Fruit fly (Drosophila melanogaster) whole organism, embryonic: ENCODE data around the gene Desat1.

ENCODE experiments used
- CG2678 ChIP-seq: fragments of 200-800 bp; sonication (Bioruptor generic); optimal IDR thresholded peaks from 3 replicates; lab custom pipeline; 2019; ENCODE audit warnings: missing biosample characterization, mild to moderate bottlenecking, missing genetic modification characterization, moderate library complexity
- CG3163 ChIP-seq: fragments of 200-800 bp; sonication (Bioruptor generic); optimal IDR thresholded peaks from 3 replicates; lab custom pipeline; 2016; ENCODE audit warnings: missing biosample characterization, missing genetic modification characterization
- CG7745 ChIP-seq: fragments of 200-800 bp; sonication (Bioruptor generic); optimal IDR thresholded peaks from 2 replicates; lab custom pipeline; 2018; ENCODE audit warnings: missing biosample characterization, mild to moderate bottlenecking, missing genetic modification characterization, moderate library complexity
- CG8478 ChIP-seq: fragments of >200 bp; optimal IDR thresholded peaks from 2 replicates; lab custom pipeline; 2018
- Elba2 ChIP-seq: fragments of 200-800 bp; sonication (Bioruptor generic); optimal IDR thresholded peaks from 3 replicates; lab custom pipeline; 2016; ENCODE audit warnings: missing biosample characterization, missing genetic modification characterization
- H2.0 ChIP-seq: fragments of 200-800 bp; sonication (Bioruptor generic); IDR thresholded peaks from 2 replicates; pipeline ENCODE4 v1.3.6; 2022; ENCODE audit warnings: missing biosample characterization, missing genetic modification characterization
- Tbp ChIP-seq: fragments of >200 bp; optimal IDR thresholded peaks from 2 replicates; lab custom pipeline; 2018; ENCODE audit warnings: missing biosample characterization, missing genetic modification characterization

DNA sequence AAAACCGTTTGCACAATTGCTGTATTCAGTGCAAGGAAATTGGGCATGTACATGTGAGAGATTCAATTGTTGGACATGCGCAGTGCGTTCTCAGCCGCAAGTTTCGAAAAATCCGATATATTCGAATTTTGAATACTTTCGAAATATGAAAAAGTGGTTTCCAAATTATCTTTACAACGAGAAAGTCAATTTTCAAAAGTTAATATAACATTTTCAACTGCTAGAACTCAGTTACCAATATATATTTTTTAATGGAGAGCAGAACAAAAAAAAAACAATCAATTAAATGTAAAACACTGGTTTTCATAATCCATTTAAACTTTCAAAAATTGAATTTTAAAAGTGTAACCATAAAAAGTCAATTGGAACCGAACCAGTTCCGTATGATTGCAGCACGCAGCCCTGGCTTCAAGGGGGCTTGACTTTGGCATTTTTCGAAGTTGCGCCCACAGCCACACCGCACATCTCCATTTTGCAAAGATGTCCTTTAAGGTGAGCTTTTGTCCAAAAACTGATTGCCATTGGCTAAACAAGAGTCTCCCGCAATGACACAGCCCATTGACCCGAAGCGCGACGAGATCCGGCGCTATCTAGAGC is 16.9 kb upstream of the Desat1 start, which contains the start of the genes Scgbeta and CG17202:
- TF ChIP-seq Elba2 (GFP tag; lab: Kevin White, UChicago) = no peak
- no peak for TF ChIP-seq Tbp (GFP tag; lab: Kevin White, UChicago)
- TF ChIP-seq CG2678 = no peak
- no peak for TF ChIP-seq CG3163 (GFP tag; lab: Kevin White, UChicago)
- no peak for TF ChIP-seq H2.0 (GFP tag; lab: Robert Waterston, UW)
- TF ChIP-seq CG8478 = no peak
- TF ChIP-seq CG7745 (tag; lab: Kevin White, UChicago) = no peak
